Worm (Caenorhabditis elegans): ENCODE data around the gene sri-4.

DNA sequence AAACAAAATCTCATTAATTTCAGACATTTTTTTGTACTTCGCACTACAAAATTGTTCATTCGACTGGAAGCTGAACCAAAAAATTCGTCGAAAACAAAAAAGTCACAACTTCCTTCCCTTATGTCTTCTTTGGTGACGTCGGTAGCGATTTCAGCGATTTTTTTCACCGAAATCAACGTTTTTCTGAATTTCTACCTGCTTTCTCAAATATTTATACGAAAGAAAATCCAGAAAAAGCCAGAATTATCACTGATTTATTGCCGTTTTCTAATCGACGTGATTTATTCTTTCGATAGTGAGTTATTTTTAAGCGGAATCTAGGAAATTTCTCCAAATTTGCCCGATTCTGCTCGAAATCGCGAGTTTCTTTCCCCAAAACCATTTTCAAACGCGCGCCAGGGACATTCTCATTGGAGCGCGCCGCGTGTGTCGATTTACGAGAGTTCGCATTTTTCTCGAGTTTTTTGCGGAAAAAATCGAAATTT lies 26.8 kb downstream of the sri-4 start, which contains the start of gene srbc-58:
- TF ChIP-seq ets-4 (tag; optimal IDR thresholded peaks at IDR 0.05), result no peak
- TF ChIP-seq odd-2 (tag; optimal IDR thresholded peaks at IDR 0.05), result no peak
- no peak for TF ChIP-seq pha-4 (tag; optimal IDR thresholded peaks at IDR 0.05)
- TF ChIP-seq lin-11 (tag; optimal IDR thresholded peaks at IDR 0.05), result no peak
- no peak for TF ChIP-seq hlh-15 (tag; optimal IDR thresholded peaks at IDR 0.05)
- TF ChIP-seq pqm-1 (tag; optimal IDR thresholded peaks at IDR 0.05), result no peak
- TF ChIP-seq nhr-11 (tag; optimal IDR thresholded peaks at IDR 0.05), result no peak
- TF ChIP-seq ama-1 (optimal IDR thresholded peaks at IDR 0.05), result no peak
